Worm (Caenorhabditis elegans): ENCODE data around the gene F53E2.2.

ce11 chrV:1471078-1471969 is 3.6 kb upstream of the F53E2.2 start:
- TF ChIP-seq ama-1 (optimal IDR thresholded peaks at IDR 0.05) (no peak), hmbx-1 (tag; optimal IDR thresholded peaks at IDR 0.05) (no peak)
